Fruit fly (Drosophila melanogaster) S2 (cell line): Measurements from ENCODE around the gene Socs16D.

Source experiments
- CG8478 ChIP-seq: fragments of >200 bp; optimal IDR thresholded peaks from 2 replicates; lab custom pipeline; 2018
- CTCF ChIP-seq, 2 experiments: fragments of >200 bp; optimal IDR thresholded peaks; 2 replicates each; lab custom pipeline; 2018

Gene Socs16D

dm6 chrX:17780295-17780694 is 47.1 kb downstream of the Socs16D start:
- TF ChIP-seq CG8478 (lab: Kevin White, UChicago), result no peak
- no peak for TF ChIP-seq CTCF (optimal IDR thresholded peaks at IDR 0.05; lab: Kevin White, UChicago)

dm6 chrX:17774548-17774947 is 52.8 kb downstream of the Socs16D start:
- TF ChIP-seq CG8478 (lab: Kevin White, UChicago) (no peak), CTCF (optimal IDR thresholded peaks at IDR 0.05; lab: Kevin White, UChicago) (no peak)

dm6 chrX:17771878-17772277 is 55.5 kb downstream of the Socs16D start:
- TF ChIP-seq CG8478 (lab: Kevin White, UChicago) (no peak), CTCF (optimal IDR thresholded peaks at IDR 0.05; lab: Kevin White, UChicago) (no peak)
